Worm (Caenorhabditis elegans) whole organism, late embryonic: ENCODE measurements around the gene C06A1.6.

Experiments used
- F13H6.1 ChIP-seq: sonication (generic microtip); optimal IDR thresholded peaks from 2 replicates; lab custom pipeline; 2016; ENCODE audit warnings: missing genetic modification characterization, missing compliant biosample characterization
- fkh-10 ChIP-seq: fragments of 150-350 bp; optimal IDR thresholded peaks from 2 replicates; lab custom pipeline; 2014; ENCODE audit warnings: missing biosample characterization, missing genetic modification reagents, missing genetic modification characterization
- madf-2 ChIP-seq: sonication (generic microtip); optimal IDR thresholded peaks from 2 replicates; lab custom pipeline; 2017; ENCODE audit warnings: missing genetic modification characterization, missing compliant biosample characterization
- nfya-1 ChIP-seq: sonication (generic microtip); optimal IDR thresholded peaks from 2 replicates; lab custom pipeline; 2017; ENCODE audit warnings: missing genetic modification characterization, mild to moderate bottlenecking, missing compliant biosample characterization, antibody characterized with exemption, moderate library complexity

ce11 chrII:10570302-10570701 is 5.8 kb upstream of the C06A1.6 start, which contains the start of gene txt-13:
- TF ChIP-seq madf-2 (tag; lab: Kevin White, UChicago) (no peak), fkh-10 (GFP tag; lab: Kevin White, UChicago) (no peak), nfya-1 (no peak), F13H6.1 (tag; lab: Kevin White, UChicago) (no peak)
